Fruit fly (Drosophila melanogaster) whole organism, wandering third instar larva: ENCODE measurements around the gene CG11345.

Source experiments
- Abd-B ChIP-seq: fragments of >200 bp; optimal IDR thresholded peaks from 2 replicates; lab custom pipeline; 2017; ENCODE audit warnings: missing biosample characterization, missing genetic modification characterization
- CG32264 ChIP-seq: fragments of 200-800 bp; sonication (Bioruptor generic); optimal IDR thresholded peaks from 2 replicates; lab custom pipeline; 2016; ENCODE audit warnings: missing biosample characterization, missing genetic modification characterization
- Dif ChIP-seq: fragments of 200-275, 200-300 bp; sonication (Bioruptor generic); optimal IDR thresholded peaks from 2 replicates; lab custom pipeline; 2018; ENCODE audit warnings: missing biosample characterization, missing genetic modification characterization; ENCODE audit not compliant: partially characterized antibody
- Jra ChIP-seq: sonication (Bioruptor generic); optimal IDR thresholded peaks from 2 replicates; lab custom pipeline; 2016; ENCODE audit warnings: missing biosample characterization, missing genetic modification characterization
- Mio ChIP-seq: sonication (Bioruptor generic); optimal IDR thresholded peaks from 2 replicates; lab custom pipeline; 2016; ENCODE audit warnings: missing biosample characterization, missing genetic modification characterization
- OdsH ChIP-seq: fragments of 200-800 bp; sonication (Bioruptor generic); optimal IDR thresholded peaks from 2 replicates; lab custom pipeline; 2016; ENCODE audit warnings: missing biosample characterization, mild to moderate bottlenecking, missing genetic modification characterization
- Vsx2 ChIP-seq: fragments of 200-300, 225-300 bp; sonication (Bioruptor generic); optimal IDR thresholded peaks from 2 replicates; lab custom pipeline; 2018; ENCODE audit warnings: missing biosample characterization, missing genetic modification characterization; ENCODE audit not compliant: partially characterized antibody
- brk ChIP-seq: fragments of 200-800 bp; sonication (Bioruptor generic); optimal IDR thresholded peaks from 2 replicates; lab custom pipeline; 2016; ENCODE audit warnings: missing biosample characterization, mild to moderate bottlenecking, missing genetic modification characterization
- dmrt93B ChIP-seq: fragments of 200-800 bp; sonication (Bioruptor generic); optimal IDR thresholded peaks from 2 replicates; lab custom pipeline; 2018; ENCODE audit warnings: missing biosample characterization, mild to moderate bottlenecking, missing genetic modification characterization
- fru ChIP-seq: fragments of 200-800 bp; sonication (Bioruptor generic); optimal IDR thresholded peaks from 3 replicates; lab custom pipeline; 2016; ENCODE audit warnings: missing biosample characterization, mild to moderate bottlenecking, missing genetic modification characterization
- h ChIP-seq: fragments of 200-800 bp; sonication (Bioruptor generic); optimal IDR thresholded peaks from 3 replicates; lab custom pipeline; 2016; ENCODE audit warnings: missing biosample characterization, mild to moderate bottlenecking, missing genetic modification characterization
- psq ChIP-seq: fragments of 200-800 bp; sonication (Bioruptor generic); optimal IDR thresholded peaks from 3 replicates; lab custom pipeline; 2017; ENCODE audit warnings: missing biosample characterization, mild to moderate bottlenecking, missing genetic modification characterization, moderate library complexity
- rgr ChIP-seq: fragments of 200-800 bp; sonication (Bioruptor generic); optimal IDR thresholded peaks from 3 replicates; lab custom pipeline; 2016; ENCODE audit warnings: missing biosample characterization, mild to moderate bottlenecking, missing genetic modification characterization
- usp ChIP-seq: fragments of >200 bp; optimal IDR thresholded peaks from 2 replicates; lab custom pipeline; 2017; ENCODE audit warnings: missing biosample characterization, missing genetic modification characterization

DNA sequence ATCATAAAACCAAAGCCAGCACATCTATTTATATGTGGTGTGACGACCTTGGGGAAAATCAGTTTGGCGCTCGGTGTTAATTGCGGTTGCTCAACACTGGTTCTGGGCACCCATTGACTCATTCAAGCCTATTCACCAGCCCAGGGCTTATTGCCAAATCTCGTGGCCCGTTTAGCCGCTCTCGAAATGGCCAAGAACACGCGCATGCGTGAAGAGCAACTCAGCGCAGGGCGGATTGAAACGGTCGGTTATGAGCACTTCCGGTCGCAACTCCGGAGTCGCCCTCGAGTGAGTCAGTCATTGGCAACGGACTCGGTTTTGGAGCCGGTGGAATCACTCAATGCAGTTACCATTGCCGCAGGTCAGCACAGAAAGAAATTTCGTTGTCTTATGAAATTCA is 31.5 kb upstream of the CG11345 start:
- TF ChIP-seq CG32264 (GFP tag; lab: Kevin White, UChicago) (no peak), h (GFP tag; lab: Kevin White, UChicago) (no peak), fru (no peak), usp (no peak), Jra (GFP tag; lab: Kevin White, UChicago) (no peak), brk (GFP tag; lab: Kevin White, UChicago) (no peak), Abd-B (GFP tag; lab: Kevin White, UChicago) (no peak), Mio (no peak), psq (GFP tag; lab: Kevin White, UChicago) (no peak), Dif (no peak), rgr (GFP tag; lab: Kevin White, UChicago) (no peak), dmrt93B (no peak), Vsx2 (no peak), OdsH (GFP tag; lab: Kevin White, UChicago) (no peak)
